Worm (Caenorhabditis elegans) whole organism, late embryonic: ENCODE data around the gene B0334.10.

Source experiments
- K02D7.2 ChIP-seq: sonication (generic microtip); optimal IDR thresholded peaks from 2 replicates; lab custom pipeline; 2017; ENCODE audit warnings: mild to moderate bottlenecking, missing genetic modification characterization, missing compliant biosample characterization
- K09A11.1 ChIP-seq: sonication (generic microtip); optimal IDR thresholded peaks from 2 replicates; lab custom pipeline; 2017; ENCODE audit warnings: antibody characterized with exemption, mild to moderate bottlenecking, missing genetic modification characterization, missing compliant biosample characterization; ENCODE audit not compliant: insufficient read depth
- T23F11.4 ChIP-seq: fragments of 200-800 bp; sonication (Bioruptor generic); optimal IDR thresholded peaks from 2 replicates; lab custom pipeline; 2018; ENCODE audit warnings: mild to moderate bottlenecking, missing genetic modification characterization, missing compliant biosample characterization
- ahr-1 ChIP-seq: sonication (generic microtip); optimal IDR thresholded peaks from 2 replicates; lab custom pipeline; 2016; ENCODE audit warnings: missing genetic modification characterization, missing compliant biosample characterization
- ceh-14 ChIP-seq: sonication (generic microtip); optimal IDR thresholded peaks from 2 replicates; lab custom pipeline; 2016; ENCODE audit warnings: missing genotype, missing genetic modification characterization, missing compliant biosample characterization
- ceh-18 ChIP-seq: sonication (generic microtip); optimal IDR thresholded peaks from 2 replicates; lab custom pipeline; 2016; ENCODE audit warnings: missing genetic modification characterization, missing compliant biosample characterization
- ceh-19 ChIP-seq: fragments of 200-800 bp; sonication (Bioruptor generic); optimal IDR thresholded peaks from 2 replicates; lab custom pipeline; 2018; ENCODE audit warnings: mild to moderate bottlenecking, missing genetic modification characterization, missing compliant biosample characterization
- ceh-22 ChIP-seq: sonication (generic microtip); optimal IDR thresholded peaks from 2 replicates; lab custom pipeline; 2017; ENCODE audit warnings: missing biosample characterization, missing genetic modification characterization
- ceh-24 ChIP-seq: sonication (generic microtip); optimal IDR thresholded peaks from 2 replicates; lab custom pipeline; 2016; ENCODE audit warnings: mild to moderate bottlenecking, missing genetic modification characterization, missing compliant biosample characterization
- ceh-30 ChIP-seq: fragments of 150-350 bp; optimal IDR thresholded peaks from 2 replicates; lab custom pipeline; 2014; ENCODE audit warnings: missing biosample characterization, missing genetic modification characterization
- ceh-31 ChIP-seq: sonication (generic microtip); optimal IDR thresholded peaks from 2 replicates; lab custom pipeline; 2016; ENCODE audit warnings: missing genetic modification characterization, missing compliant biosample characterization
- ceh-34 ChIP-seq: sonication (generic microtip); optimal IDR thresholded peaks from 2 replicates; lab custom pipeline; 2016; ENCODE audit warnings: mild to moderate bottlenecking, missing genetic modification characterization, missing compliant biosample characterization
- ceh-45 ChIP-seq: fragments of 200-800 bp; sonication (Bioruptor generic); IDR thresholded peaks from 2 replicates; pipeline ENCODE4 v1.3.6; 2022; ENCODE audit warnings: missing genetic modification reagents, missing genetic modification characterization, missing compliant biosample characterization
- ceh-48 ChIP-seq: sonication (generic microtip); optimal IDR thresholded peaks from 2 replicates; lab custom pipeline; 2016; ENCODE audit warnings: missing genetic modification characterization, inconsistent platforms, missing compliant biosample characterization
- ceh-6 ChIP-seq: fragments of 200-800 bp; sonication (Bioruptor generic); optimal IDR thresholded peaks from 2 replicates; lab custom pipeline; 2018; ENCODE audit warnings: mild to moderate bottlenecking, missing genetic modification characterization, missing compliant biosample characterization
- ceh-9 ChIP-seq: sonication (generic microtip); optimal IDR thresholded peaks from 2 replicates; lab custom pipeline; 2016; ENCODE audit warnings: mild to moderate bottlenecking, missing genetic modification characterization, inconsistent platforms, missing compliant biosample characterization
- che-1 ChIP-seq: sonication (generic microtip); optimal IDR thresholded peaks from 2 replicates; lab custom pipeline; 2016; ENCODE audit warnings: mild to moderate bottlenecking, missing genetic modification characterization, missing compliant biosample characterization
- dve-1 ChIP-seq: sonication (generic microtip); optimal IDR thresholded peaks from 2 replicates; lab custom pipeline; 2017; ENCODE audit warnings: antibody characterized with exemption, mild to moderate bottlenecking, missing genetic modification characterization, missing compliant biosample characterization
- elt-2 ChIP-seq: sonication (generic microtip); optimal IDR thresholded peaks from 2 replicates; lab custom pipeline; 2016; ENCODE audit warnings: missing genetic modification reagents, missing genetic modification characterization, missing compliant biosample characterization
- elt-4 ChIP-seq: sonication (generic microtip); optimal IDR thresholded peaks from 2 replicates; lab custom pipeline; 2016; ENCODE audit warnings: missing genetic modification characterization, missing compliant biosample characterization
- ets-4 ChIP-seq: sonication (generic microtip); optimal IDR thresholded peaks from 2 replicates; lab custom pipeline; 2016; ENCODE audit warnings: missing genetic modification characterization, missing compliant biosample characterization
- eyg-1 ChIP-seq: sonication (generic microtip); optimal IDR thresholded peaks from 2 replicates; lab custom pipeline; 2016; ENCODE audit warnings: missing genotype, missing genetic modification characterization, missing compliant biosample characterization
- fkh-6 ChIP-seq: sonication (generic microtip); optimal IDR thresholded peaks from 2 replicates; lab custom pipeline; 2016; ENCODE audit warnings: missing genetic modification characterization, missing compliant biosample characterization
- hlh-13 ChIP-seq: fragments of 200-800 bp; sonication (Bioruptor generic); optimal IDR thresholded peaks from 2 replicates; lab custom pipeline; 2018; ENCODE audit warnings: mild to moderate bottlenecking, missing genetic modification characterization, missing compliant biosample characterization
- hlh-30 ChIP-seq: sonication (generic microtip); optimal IDR thresholded peaks from 2 replicates; lab custom pipeline; 2017; ENCODE audit warnings: antibody characterized with exemption, missing genetic modification characterization, missing compliant biosample characterization; ENCODE audit not compliant: insufficient read depth
- hlh-6 ChIP-seq: sonication (generic microtip); optimal IDR thresholded peaks from 2 replicates; lab custom pipeline; 2016; ENCODE audit warnings: missing genotype, missing genetic modification characterization, missing compliant biosample characterization
- lin-11 ChIP-seq: fragments of 200-800 bp; sonication (Bioruptor generic); optimal IDR thresholded peaks from 2 replicates; lab custom pipeline; 2018; ENCODE audit warnings: mild to moderate bottlenecking, missing genetic modification characterization, missing compliant biosample characterization
- madf-2 ChIP-seq: sonication (generic microtip); optimal IDR thresholded peaks from 2 replicates; lab custom pipeline; 2017; ENCODE audit warnings: missing genetic modification characterization, missing compliant biosample characterization
- mec-3 ChIP-seq: sonication (generic microtip); optimal IDR thresholded peaks from 2 replicates; lab custom pipeline; 2016; ENCODE audit warnings: borderline replicate concordance, missing genetic modification characterization, missing compliant biosample characterization
- nfya-1 ChIP-seq: sonication (generic microtip); optimal IDR thresholded peaks from 2 replicates; lab custom pipeline; 2017; ENCODE audit warnings: missing genetic modification characterization, mild to moderate bottlenecking, missing compliant biosample characterization, antibody characterized with exemption, moderate library complexity
- nhr-11 ChIP-seq: fragments of 150-350 bp; optimal IDR thresholded peaks from 2 replicates; lab custom pipeline; 2014; ENCODE audit warnings: missing biosample characterization, missing genetic modification characterization
- nhr-232 ChIP-seq: sonication (generic microtip); optimal IDR thresholded peaks from 2 replicates; lab custom pipeline; 2016; ENCODE audit warnings: missing genetic modification characterization, missing compliant biosample characterization
- npax-4 ChIP-seq: sonication (generic microtip); optimal IDR thresholded peaks from 2 replicates; lab custom pipeline; 2016; ENCODE audit warnings: missing genetic modification characterization, missing compliant biosample characterization
- odd-2 ChIP-seq: sonication (generic microtip); optimal IDR thresholded peaks from 2 replicates; lab custom pipeline; 2017; ENCODE audit warnings: antibody characterized with exemption, mild to moderate bottlenecking, missing genetic modification characterization, missing compliant biosample characterization
- pag-3 ChIP-seq: sonication (generic microtip); optimal IDR thresholded peaks from 2 replicates; lab custom pipeline; 2016; ENCODE audit warnings: missing compliant biosample characterization, missing genetic modification characterization, borderline replicate concordance
- pat-9 ChIP-seq: fragments of 200-800 bp; sonication (Bioruptor generic); optimal IDR thresholded peaks from 2 replicates; lab custom pipeline; 2018; ENCODE audit warnings: mild to moderate bottlenecking, missing genetic modification characterization, moderate library complexity, missing compliant biosample characterization
- pax-1 ChIP-seq: fragments of 150-350 bp; optimal IDR thresholded peaks from 2 replicates; lab custom pipeline; 2014; ENCODE audit warnings: missing biosample characterization, missing genetic modification characterization
- pha-2 ChIP-seq: sonication (generic microtip); optimal IDR thresholded peaks from 2 replicates; lab custom pipeline; 2017; ENCODE audit warnings: mild to moderate bottlenecking, missing genetic modification characterization, missing compliant biosample characterization
- pha-4 ChIP-seq: fragments of 150-350 bp; optimal IDR thresholded peaks from 2 replicates; lab custom pipeline; 2018; ENCODE audit warnings: missing biosample characterization, missing genetic modification reagents, missing genetic modification characterization
- pqm-1 ChIP-seq: sonication (generic microtip); optimal IDR thresholded peaks from 2 replicates; lab custom pipeline; 2016; ENCODE audit warnings: missing genetic modification characterization, missing compliant biosample characterization
- rnt-1 ChIP-seq: sonication (generic microtip); optimal IDR thresholded peaks from 2 replicates; lab custom pipeline; 2016; ENCODE audit warnings: missing genetic modification characterization, missing compliant biosample characterization
- sox-2 ChIP-seq: fragments of 200-800 bp; sonication (Bioruptor generic); IDR thresholded peaks from 2 replicates; pipeline ENCODE4 v1.3.6; 2022; ENCODE audit warnings: missing genetic modification reagents, missing genetic modification characterization, missing compliant biosample characterization
- sox-4 ChIP-seq: sonication (generic microtip); optimal IDR thresholded peaks from 2 replicates; lab custom pipeline; 2017; ENCODE audit warnings: mild to moderate bottlenecking, missing genetic modification characterization, inconsistent platforms, missing compliant biosample characterization
- syd-9 ChIP-seq: sonication (generic microtip); optimal IDR thresholded peaks from 2 replicates; lab custom pipeline; 2016; ENCODE audit warnings: mild to moderate bottlenecking, missing genetic modification characterization, moderate library complexity, missing compliant biosample characterization
- tbx-7 ChIP-seq: sonication (generic microtip); optimal IDR thresholded peaks from 2 replicates; lab custom pipeline; 2016; ENCODE audit warnings: missing genotype, missing genetic modification characterization, missing compliant biosample characterization
- unc-3 ChIP-seq, 2 experiments: fragments of 200-800 bp in 1 of 2; sonication (Bioruptor generic) in 1 of 2; sonication (generic microtip) in 1 of 2; conservative IDR thresholded peaks in 1 of 2; optimal IDR thresholded peaks in 1 of 2; 2 replicates each; pipeline versions ENCODE4 v1.3.6 to Lab custom; 2016 to 2022; ENCODE audit warnings: missing compliant biosample characterization in 2 of 2, missing genetic modification characterization in 2 of 2, missing genetic modification reagents in 1 of 2
- unc-42 ChIP-seq: sonication (generic microtip); optimal IDR thresholded peaks from 2 replicates; lab custom pipeline; 2016; ENCODE audit warnings: missing genotype, missing genetic modification characterization, missing compliant biosample characterization
- unc-55 ChIP-seq: sonication (generic microtip); optimal IDR thresholded peaks from 2 replicates; lab custom pipeline; 2017; ENCODE audit warnings: missing biosample characterization, missing genetic modification reagents, missing genetic modification characterization
- unc-86 ChIP-seq: sonication (generic microtip); optimal IDR thresholded peaks from 2 replicates; lab custom pipeline; 2016; ENCODE audit warnings: missing genetic modification characterization, missing compliant biosample characterization
- ztf-16 ChIP-seq: sonication (generic microtip); optimal IDR thresholded peaks from 2 replicates; lab custom pipeline; 2017; ENCODE audit warnings: missing genetic modification characterization, missing compliant biosample characterization

Gene B0334.10

ce11 chrII:11479076-11479475 lies 39.2 kb upstream of the B0334.10 start, which contains the start of gene W02B12.12:
W02B12.12 (minus strand) TSS chrII:11479176.
- TF ChIP-seq hlh-13 (GFP tag; lab: Kevin White, UChicago) = no peak
- TF ChIP-seq elt-2 = no peak
- no peak for TF ChIP-seq ahr-1

- TF ChIP-seq ceh-9 (peak; percentile 95), elt-2 (peak; percentile 98), pha-2 (tag; lab: Kevin White, UChicago) (peak; percentile 94), sox-4 (tag; lab: Kevin White, UChicago) (peak; percentile 97), mec-3 (tag; lab: Kevin White, UChicago) (peak; percentile 87), ceh-6 (GFP tag; lab: Kevin White, UChicago) (peak; percentile 96), ahr-1 (peak; percentile 89), pax-1 (no peak), unc-86 (tag; lab: Kevin White, UChicago) (peak; percentile 93), ceh-30 (tag; lab: Kevin White, UChicago) (peak; percentile 72), dve-1 (tag; lab: Kevin White, UChicago) (peak; percentile 88), K02D7.2 (tag; lab: Kevin White, UChicago) (peak; percentile 96), unc-55 (GFP tag; lab: Kevin White, UChicago) (no peak), sox-2 (peak; percentile 87), nhr-11 (tag; lab: Kevin White, UChicago) (no peak), elt-4 (tag; lab: Kevin White, UChicago) (peak; percentile 53), pag-3 (tag; lab: Kevin White, UChicago) (peak; percentile 80), ets-4 (peak; percentile 56), K09A11.1 (tag; lab: Kevin White, UChicago) (peak; percentile 84), nfya-1 (tag; lab: Kevin White, UChicago) (peak; percentile 81), npax-4 (tag; lab: Kevin White, UChicago) (peak; percentile 95), ceh-14 (tag; lab: Kevin White, UChicago) (peak; percentile 94), ceh-24 (tag; lab: Kevin White, UChicago) (peak; percentile 97), ztf-16 (tag; lab: Kevin White, UChicago) (peak; percentile 95), unc-42 (tag; lab: Kevin White, UChicago) (peak; percentile 70), ceh-31 (tag; lab: Kevin White, UChicago) (peak; percentile 85), eyg-1 (tag; lab: Kevin White, UChicago) (peak; percentile 95), ceh-22 (peak; percentile 26), ceh-45 (GFP tag; lab: Robert Waterston, UW) (peak; percentile 95), pqm-1 (tag; lab: Kevin White, UChicago) (peak; percentile 83), odd-2 (tag; lab: Kevin White, UChicago) (peak; percentile 80), che-1 (tag; lab: Kevin White, UChicago) (peak; percentile 96), lin-11 (tag; lab: Kevin White, UChicago) (peak; percentile 94), ceh-34 (tag; lab: Kevin White, UChicago) (peak; percentile 96), ceh-18 (tag; lab: Kevin White, UChicago) (peak; percentile 91), T23F11.4 (GFP tag; lab: Kevin White, UChicago) (peak; percentile 94), ceh-19 (GFP tag; lab: Kevin White, UChicago) (peak; percentile 96), unc-3 (GFP tag; conservative IDR thresholded peaks at IDR 0.05; lab: Robert Waterston, UW) (peak; percentile 91), unc-3 (tag; optimal IDR thresholded peaks at IDR 0.05; lab: Kevin White, UChicago) (peak; percentile 92), nhr-232 (peak; percentile 94), tbx-7 (tag; lab: Kevin White, UChicago) (peak; percentile 35), fkh-6 (peak; percentile 96), hlh-30 (tag; lab: Kevin White, UChicago) (peak; percentile 78), syd-9 (tag; lab: Kevin White, UChicago) (peak; percentile 97), hlh-6 (tag; lab: Kevin White, UChicago) (peak; percentile 96), pha-4 (tag; lab: Kevin White, UChicago) (no peak), rnt-1 (peak; percentile 37), ceh-48 (tag; lab: Kevin White, UChicago) (peak; percentile 94), madf-2 (tag; lab: Kevin White, UChicago) (peak; percentile 95), pat-9 (peak; percentile 97)
Measured at ce11 chrII:11484600-11484999, 33.7 kb upstream of the B0334.10 start.
